Worm (Caenorhabditis elegans) whole organism, mixed stage, embryonic: ENCODE results near the gene srz-82.

Experiments used
- elt-3 ChIP-seq: fragments of 150-350 bp; optimal IDR thresholded peaks from 2 replicates; lab custom pipeline; 2014; ENCODE audit warnings: missing biosample characterization, missing genetic modification characterization
- lin-13 ChIP-seq: fragments of 150-350 bp; optimal IDR thresholded peaks from 2 replicates; lab custom pipeline; 2014; ENCODE audit warnings: missing biosample characterization, missing genetic modification characterization
- mab-5 ChIP-seq: fragments of 150-350 bp; optimal IDR thresholded peaks from 2 replicates; lab custom pipeline; 2014; ENCODE audit warnings: missing biosample characterization, missing genetic modification characterization
- nhr-2 ChIP-seq: fragments of 150-350 bp; optimal IDR thresholded peaks from 2 replicates; lab custom pipeline; 2014; ENCODE audit warnings: missing biosample characterization, missing genetic modification characterization
- nhr-237 ChIP-seq: fragments of 150-350 bp; optimal IDR thresholded peaks from 2 replicates; lab custom pipeline; 2014; ENCODE audit warnings: missing biosample characterization, missing genetic modification characterization
- pha-4 ChIP-seq: fragments of 150-350 bp; optimal IDR thresholded peaks from 2 replicates; lab custom pipeline; 2018; ENCODE audit warnings: missing biosample characterization, missing genetic modification reagents, missing genetic modification characterization
- snpc-4 ChIP-seq: fragments of 150-350 bp; optimal IDR thresholded peaks from 2 replicates; lab custom pipeline; 2014; ENCODE audit warnings: missing biosample characterization, missing genetic modification characterization
- unc-39 ChIP-seq: fragments of 150-350 bp; optimal IDR thresholded peaks from 2 replicates; lab custom pipeline; 2014; ENCODE audit warnings: missing biosample characterization, missing genetic modification characterization
- unc-62 ChIP-seq: fragments of 150-350 bp; optimal IDR thresholded peaks from 2 replicates; lab custom pipeline; 2014; ENCODE audit warnings: missing biosample characterization, missing genetic modification reagents, missing genetic modification characterization
- ztf-11 ChIP-seq: fragments of 150-350 bp; optimal IDR thresholded peaks from 2 replicates; lab custom pipeline; 2014; ENCODE audit warnings: missing biosample characterization, missing genetic modification characterization

- TF ChIP-seq nhr-237 (no peak), elt-3 (tag; lab: Kevin White, UChicago) (no peak), ztf-11 (tag; lab: Kevin White, UChicago) (no peak), unc-62 (no peak), mab-5 (tag; lab: Kevin White, UChicago) (no peak), unc-39 (tag; lab: Kevin White, UChicago) (no peak), snpc-4 (tag; lab: Kevin White, UChicago) (no peak), nhr-2 (tag; lab: Kevin White, UChicago) (no peak), pha-4 (tag; lab: Kevin White, UChicago) (no peak), lin-13 (tag; lab: Kevin White, UChicago) (no peak)
Observed at ce11 chrIV:3467751-3468150, 14.9 kb upstream of the srz-82 start.
